Fruit fly (Drosophila melanogaster) whole organism, wandering third instar larva: ENCODE data around the gene CG13108.

Source experiments
- Abd-B ChIP-seq: fragments of >200 bp; optimal IDR thresholded peaks from 2 replicates; lab custom pipeline; 2017; ENCODE audit warnings: missing biosample characterization, missing genetic modification characterization
- CG32264 ChIP-seq: fragments of 200-800 bp; sonication (Bioruptor generic); optimal IDR thresholded peaks from 2 replicates; lab custom pipeline; 2016; ENCODE audit warnings: missing biosample characterization, missing genetic modification characterization
- CG9705 ChIP-seq: fragments of 200-800 bp; sonication (Bioruptor generic); optimal IDR thresholded peaks from 2 replicates; lab custom pipeline; 2018; ENCODE audit warnings: missing biosample characterization, mild to moderate bottlenecking, missing genetic modification characterization
- CrebA ChIP-seq: fragments of 200-800 bp; sonication (Bioruptor generic); optimal IDR thresholded peaks from 2 replicates; lab custom pipeline; 2016; ENCODE audit warnings: missing biosample characterization, mild to moderate bottlenecking, missing genetic modification characterization, borderline replicate concordance
- Dfd ChIP-seq: fragments of >200 bp; optimal IDR thresholded peaks from 2 replicates; lab custom pipeline; 2017; ENCODE audit warnings: missing biosample characterization, missing genetic modification characterization
- Dif ChIP-seq: fragments of 200-275, 200-300 bp; sonication (Bioruptor generic); optimal IDR thresholded peaks from 2 replicates; lab custom pipeline; 2018; ENCODE audit warnings: missing biosample characterization, missing genetic modification characterization; ENCODE audit not compliant: partially characterized antibody
- GATAd ChIP-seq: sonication (Bioruptor generic); optimal IDR thresholded peaks from 2 replicates; lab custom pipeline; 2016; ENCODE audit warnings: missing biosample characterization, missing genetic modification characterization
- Hnf4 ChIP-seq: fragments of 200-800 bp; sonication (Bioruptor generic); optimal IDR thresholded peaks from 2 replicates; lab custom pipeline; 2016; ENCODE audit warnings: missing biosample characterization, mild to moderate bottlenecking, missing genetic modification characterization
- Hr78 ChIP-seq: fragments of >200 bp; optimal IDR thresholded peaks from 2 replicates; lab custom pipeline; 2017; ENCODE audit warnings: missing biosample characterization, missing genetic modification characterization
- Hr83 ChIP-seq: fragments of 200-300 bp; sonication (Bioruptor generic); optimal IDR thresholded peaks from 2 replicates; lab custom pipeline; 2016; ENCODE audit warnings: missing biosample characterization, mild to moderate bottlenecking, missing genetic modification characterization, moderate library complexity; ENCODE audit not compliant: poor library complexity, severe bottlenecking
- Jra ChIP-seq: sonication (Bioruptor generic); optimal IDR thresholded peaks from 2 replicates; lab custom pipeline; 2016; ENCODE audit warnings: missing biosample characterization, missing genetic modification characterization
- Mio ChIP-seq: sonication (Bioruptor generic); optimal IDR thresholded peaks from 2 replicates; lab custom pipeline; 2016; ENCODE audit warnings: missing biosample characterization, missing genetic modification characterization
- Myc ChIP-seq: fragments of >200 bp; optimal IDR thresholded peaks from 2 replicates; lab custom pipeline; 2017
- N ChIP-seq: fragments of >200 bp; optimal IDR thresholded peaks from 2 replicates; lab custom pipeline; 2018; ENCODE audit warnings: missing biosample characterization, missing external identifiers, missing genetic modification characterization
- OdsH ChIP-seq: fragments of 200-800 bp; sonication (Bioruptor generic); optimal IDR thresholded peaks from 2 replicates; lab custom pipeline; 2016; ENCODE audit warnings: missing biosample characterization, mild to moderate bottlenecking, missing genetic modification characterization
- Rel ChIP-seq, 2 experiments: fragments of 200-800 bp; sonication (Bioruptor generic) in 1 of 2; optimal IDR thresholded peaks; 2 replicates in 1 of 2; 3 replicates in 1 of 2; lab custom pipeline; 2016 to 2019; ENCODE audit warnings: mild to moderate bottlenecking in 2 of 2, missing biosample characterization in 2 of 2, missing genetic modification characterization in 2 of 2, moderate library complexity in 1 of 2
- Sp1 ChIP-seq: fragments of 200-800 bp; sonication (Bioruptor generic); optimal IDR thresholded peaks from 3 replicates; lab custom pipeline; 2019; ENCODE audit warnings: missing biosample characterization, mild to moderate bottlenecking, missing genetic modification characterization, moderate library complexity
- Vsx2 ChIP-seq: fragments of 200-300, 225-300 bp; sonication (Bioruptor generic); optimal IDR thresholded peaks from 2 replicates; lab custom pipeline; 2018; ENCODE audit warnings: missing biosample characterization, missing genetic modification characterization; ENCODE audit not compliant: partially characterized antibody
- br ChIP-seq: fragments of 200-800 bp; sonication (Bioruptor generic); optimal IDR thresholded peaks from 2 replicates; lab custom pipeline; 2016; ENCODE audit warnings: missing biosample characterization, missing genetic modification characterization
- brk ChIP-seq: fragments of 200-800 bp; sonication (Bioruptor generic); optimal IDR thresholded peaks from 2 replicates; lab custom pipeline; 2016; ENCODE audit warnings: missing biosample characterization, mild to moderate bottlenecking, missing genetic modification characterization
- dl ChIP-seq, 2 experiments: fragments of 175-275, 200-275 bp in 1 of 2; fragments of 200-275 bp in 1 of 2; sonication (Bioruptor generic); optimal IDR thresholded peaks; lab custom pipeline; 2018; ENCODE audit warnings: mild to moderate bottlenecking in 2 of 2, missing biosample characterization in 2 of 2, missing genetic modification characterization in 2 of 2, moderate library complexity in 2 of 2; ENCODE audit not compliant: partially characterized antibody in 2 of 2, insufficient read depth in 1 of 2
- dmrt93B ChIP-seq: fragments of 200-800 bp; sonication (Bioruptor generic); optimal IDR thresholded peaks from 2 replicates; lab custom pipeline; 2018; ENCODE audit warnings: missing biosample characterization, mild to moderate bottlenecking, missing genetic modification characterization
- ey ChIP-seq: fragments of 200-800 bp; sonication (Bioruptor generic); optimal IDR thresholded peaks from 2 replicates; lab custom pipeline; 2016; ENCODE audit warnings: missing biosample characterization, missing genetic modification characterization
- foxo ChIP-seq, 2 experiments: fragments of 200-800 bp; sonication (Bioruptor generic); optimal IDR thresholded peaks; 2 replicates in 1 of 2; 3 replicates in 1 of 2; lab custom pipeline; 2016 to 2017; ENCODE audit warnings: missing biosample characterization in 2 of 2, missing genetic modification characterization in 2 of 2
- fru ChIP-seq: fragments of 200-800 bp; sonication (Bioruptor generic); optimal IDR thresholded peaks from 3 replicates; lab custom pipeline; 2016; ENCODE audit warnings: missing biosample characterization, mild to moderate bottlenecking, missing genetic modification characterization
- h ChIP-seq: fragments of 200-800 bp; sonication (Bioruptor generic); optimal IDR thresholded peaks from 3 replicates; lab custom pipeline; 2016; ENCODE audit warnings: missing biosample characterization, mild to moderate bottlenecking, missing genetic modification characterization
- lola ChIP-seq: fragments of >200 bp; optimal IDR thresholded peaks from 2 replicates; lab custom pipeline; 2017; ENCODE audit warnings: missing biosample characterization, missing genetic modification characterization
- pan ChIP-seq: fragments of >200 bp; optimal IDR thresholded peaks from 2 replicates; lab custom pipeline; 2017
- psq ChIP-seq: fragments of 200-800 bp; sonication (Bioruptor generic); optimal IDR thresholded peaks from 3 replicates; lab custom pipeline; 2017; ENCODE audit warnings: missing biosample characterization, mild to moderate bottlenecking, missing genetic modification characterization, moderate library complexity
- rgr ChIP-seq: fragments of 200-800 bp; sonication (Bioruptor generic); optimal IDR thresholded peaks from 3 replicates; lab custom pipeline; 2016; ENCODE audit warnings: missing biosample characterization, mild to moderate bottlenecking, missing genetic modification characterization
- sage ChIP-seq: fragments of 200-800 bp; sonication (Bioruptor generic); optimal IDR thresholded peaks from 2 replicates; lab custom pipeline; 2016; ENCODE audit warnings: missing biosample characterization, mild to moderate bottlenecking, missing genetic modification characterization
- sv ChIP-seq: fragments of 200-800 bp; sonication (Bioruptor generic); optimal IDR thresholded peaks from 3 replicates; lab custom pipeline; 2016; ENCODE audit warnings: missing biosample characterization, missing genetic modification characterization
- usp ChIP-seq: fragments of >200 bp; optimal IDR thresholded peaks from 2 replicates; lab custom pipeline; 2017; ENCODE audit warnings: missing biosample characterization, missing genetic modification characterization
- woc ChIP-seq: sonication (Bioruptor generic); optimal IDR thresholded peaks from 2 replicates; lab custom pipeline; 2016; ENCODE audit warnings: missing biosample characterization, mild to moderate bottlenecking, missing genetic modification characterization

Gene CG13108

dm6 chr2L:9188855-9189254, 24.8 kb downstream of the CG13108 start:
- TF ChIP-seq Dfd (GFP tag; lab: Kevin White, UChicago) (no peak), GATAd (GFP tag; lab: Kevin White, UChicago) (no peak), Rel (GFP tag; optimal IDR thresholded peaks at IDR 0.05; lab: Kevin White, UChicago) (no peak), Rel (tag; optimal IDR thresholded peaks at IDR 0.05; lab: Kevin White, UChicago) (no peak), sv (GFP tag; lab: Kevin White, UChicago) (no peak), Dif (peak; percentile 2), OdsH (GFP tag; lab: Kevin White, UChicago) (no peak), Hnf4 (GFP tag; lab: Kevin White, UChicago) (no peak), Jra (no peak), CG9705 (GFP tag; lab: Kevin White, UChicago) (no peak), dl (GFP tag; optimal IDR thresholded peaks at IDR 0.05; lab: Kevin White, UChicago; ENCODE audit: insufficient read depth in 1 of 2, partially characterized antibody in 2 of 2) (no peak), dmrt93B (GFP tag; lab: Kevin White, UChicago) (no peak), usp (GFP tag; lab: Kevin White, UChicago) (no peak), Hr78 (GFP tag; lab: Kevin White, UChicago) (no peak), psq (peak; percentile 90), Vsx2 (no peak), N (GFP tag; lab: Kevin White, UChicago) (no peak), Myc (no peak)

- no peak for TF ChIP-seq dl (GFP tag; optimal IDR thresholded peaks at IDR 0.05; lab: Kevin White, UChicago; ENCODE audit: insufficient read depth in 1 of 2, partially characterized antibody in 2 of 2)
- TF ChIP-seq Dfd (GFP tag; lab: Kevin White, UChicago) = no peak
- TF ChIP-seq OdsH (GFP tag; lab: Kevin White, UChicago) = no peak
- no peak for TF ChIP-seq h (GFP tag; lab: Kevin White, UChicago)
- no peak for TF ChIP-seq woc (GFP tag; lab: Kevin White, UChicago)
- no peak for TF ChIP-seq lola
- no peak for TF ChIP-seq br (GFP tag; lab: Kevin White, UChicago)
- no peak for TF ChIP-seq fru
- TF ChIP-seq Mio (GFP tag; lab: Kevin White, UChicago) = no peak
Measured at dm6 chr2L:9189272-9189671, 25.2 kb downstream of the CG13108 start.

- TF ChIP-seq Mio (GFP tag; lab: Kevin White, UChicago) = no peak
- no peak for TF ChIP-seq Abd-B (GFP tag; lab: Kevin White, UChicago)
- TF ChIP-seq CrebA (GFP tag; lab: Kevin White, UChicago) = peak; percentile 16
- TF ChIP-seq Hr78 (GFP tag; lab: Kevin White, UChicago) = no peak
- TF ChIP-seq h (GFP tag; lab: Kevin White, UChicago) = peak; percentile 21
- no peak for TF ChIP-seq GATAd (GFP tag; lab: Kevin White, UChicago)
- TF ChIP-seq br (GFP tag; lab: Kevin White, UChicago) = no peak
Measured at dm6 chr2L:9190270-9190669, 26.2 kb downstream of the CG13108 start.

- TF ChIP-seq ey (GFP tag; lab: Kevin White, UChicago) (no peak), Rel (GFP tag; optimal IDR thresholded peaks at IDR 0.05; lab: Kevin White, UChicago) (no peak), Rel (tag; optimal IDR thresholded peaks at IDR 0.05; lab: Kevin White, UChicago) (peak; percentile 92)
Measured at dm6 chr2L:9192313-9192712, 28.3 kb downstream of the CG13108 start.

dm6 chr2L:9193672-9194071, 29.6 kb downstream of the CG13108 start:
- TF ChIP-seq Jra = no peak
- TF ChIP-seq fru = no peak
- TF ChIP-seq Hr83 (GFP tag; lab: Kevin White, UChicago) = no peak
- TF ChIP-seq lola = no peak
- no peak for TF ChIP-seq woc (GFP tag; lab: Kevin White, UChicago)
- no peak for TF ChIP-seq Myc

dm6 chr2L:9194663-9195062, 30.6 kb downstream of the CG13108 start:
- no peak for TF ChIP-seq ey (GFP tag; lab: Kevin White, UChicago)
- no peak for TF ChIP-seq GATAd (GFP tag; lab: Kevin White, UChicago)
- TF ChIP-seq Abd-B (GFP tag; lab: Kevin White, UChicago) = no peak
- TF ChIP-seq OdsH (GFP tag; lab: Kevin White, UChicago) = no peak
- no peak for TF ChIP-seq usp (GFP tag; lab: Kevin White, UChicago)
- no peak for TF ChIP-seq foxo (GFP tag; optimal IDR thresholded peaks at IDR 0.05; lab: Kevin White, UChicago)
- no peak for TF ChIP-seq Sp1 (GFP tag; lab: Kevin White, UChicago)
- no peak for TF ChIP-seq CG9705 (GFP tag; lab: Kevin White, UChicago)
- TF ChIP-seq rgr (GFP tag; lab: Kevin White, UChicago) = no peak
- TF ChIP-seq pan = no peak
- no peak for TF ChIP-seq Dfd (GFP tag; lab: Kevin White, UChicago)
- TF ChIP-seq CG32264 (GFP tag; lab: Kevin White, UChicago) = no peak
- TF ChIP-seq Hnf4 (GFP tag; lab: Kevin White, UChicago) = no peak
- no peak for TF ChIP-seq sage (GFP tag; lab: Kevin White, UChicago)
- no peak for TF ChIP-seq Jra
- TF ChIP-seq h (GFP tag; lab: Kevin White, UChicago) = no peak
- TF ChIP-seq Myc = no peak
- no peak for TF ChIP-seq CrebA (GFP tag; lab: Kevin White, UChicago)
- no peak for TF ChIP-seq brk
- TF ChIP-seq, all 38 proteins: peak for 0
